Fruit fly (Drosophila melanogaster) whole organism, embryonic: ENCODE measurements around the gene CG12560.

Experiments used
- B-H2 ChIP-seq: fragments of 200-800 bp; sonication (Bioruptor generic); optimal IDR thresholded peaks from 2 replicates; lab custom pipeline; 2018; ENCODE audit warnings: missing biosample characterization, mild to moderate bottlenecking, missing genetic modification characterization
- CG10565 ChIP-seq: fragments of 200-800 bp; sonication (Bioruptor generic); optimal IDR thresholded peaks from 3 replicates; lab custom pipeline; 2016; ENCODE audit warnings: missing biosample characterization, mild to moderate bottlenecking, missing genetic modification characterization
- CG11398 ChIP-seq: fragments of 200-800 bp; sonication (Bioruptor generic); optimal IDR thresholded peaks from 2 replicates; lab custom pipeline; 2016; ENCODE audit warnings: missing biosample characterization, missing genetic modification characterization
- CG11696 ChIP-seq: fragments of 200-800 bp; sonication (Bioruptor generic); IDR thresholded peaks from 2 replicates; pipeline ENCODE4 v1.3.6; 2022; ENCODE audit warnings: missing biosample characterization, missing genetic modification characterization
- CG12659 ChIP-seq: fragments of 200-800 bp; sonication (Bioruptor generic); optimal IDR thresholded peaks from 3 replicates; lab custom pipeline; 2017; ENCODE audit warnings: mild to moderate bottlenecking, missing biosample characterization, missing genetic modification reagents, missing genetic modification characterization
- CG13624 ChIP-seq: fragments of 200-800 bp; sonication (Bioruptor generic); optimal IDR thresholded peaks from 2 replicates; lab custom pipeline; 2016; ENCODE audit warnings: missing biosample characterization, missing genetic modification characterization
- CG15269 ChIP-seq: fragments of 200-800 bp; sonication (Bioruptor generic); optimal IDR thresholded peaks from 2 replicates; lab custom pipeline; 2018; ENCODE audit warnings: missing biosample characterization, mild to moderate bottlenecking, missing genetic modification characterization, moderate library complexity
- CG15479 ChIP-seq: fragments of 200-800 bp; sonication (Bioruptor generic); optimal IDR thresholded peaks from 3 replicates; lab custom pipeline; 2019; ENCODE audit warnings: missing biosample characterization, mild to moderate bottlenecking, missing genetic modification characterization, moderate library complexity
- CG16863 ChIP-seq: fragments of 200-800 bp; sonication (Bioruptor generic); optimal IDR thresholded peaks from 3 replicates; lab custom pipeline; 2016; ENCODE audit warnings: missing biosample characterization, missing genetic modification characterization
- CG17568 ChIP-seq: fragments of 200-800 bp; sonication (Bioruptor generic); optimal IDR thresholded peaks from 2 replicates; lab custom pipeline; 2018; ENCODE audit warnings: missing biosample characterization, mild to moderate bottlenecking, missing genetic modification characterization, moderate library complexity
- CG18011 ChIP-seq: fragments of 200-800 bp; sonication (Bioruptor generic); optimal IDR thresholded peaks from 2 replicates; lab custom pipeline; 2017; ENCODE audit warnings: missing biosample characterization, missing genetic modification characterization, mild to moderate bottlenecking, moderate library complexity, missing genotype
- CG18764 ChIP-seq: fragments of 200-800 bp; sonication (Bioruptor generic); optimal IDR thresholded peaks from 3 replicates; lab custom pipeline; 2016; ENCODE audit warnings: missing biosample characterization, missing genetic modification characterization
- CG30020 ChIP-seq: fragments of 200-800 bp; optimal IDR thresholded peaks from 2 replicates; lab custom pipeline; 2019; ENCODE audit warnings: missing biosample characterization, mild to moderate bottlenecking, missing genetic modification characterization, moderate library complexity
- CG34224 ChIP-seq: fragments of 200-800 bp; sonication (Bioruptor generic); IDR thresholded peaks from 3 replicates; pipeline ENCODE4 v1.3.6; 2022; ENCODE audit warnings: missing biosample characterization, missing genetic modification characterization; ENCODE audit not compliant: partially characterized antibody
- CG34422 ChIP-seq: fragments of 200-800 bp; sonication (Bioruptor generic); IDR thresholded peaks from 3 replicates; pipeline ENCODE4 v1.3.6; 2022; ENCODE audit warnings: missing biosample characterization, missing genetic modification characterization
- CG4854 ChIP-seq: fragments of 200-800 bp; sonication (Bioruptor generic); optimal IDR thresholded peaks from 2 replicates; lab custom pipeline; 2016; ENCODE audit warnings: missing biosample characterization, missing genetic modification characterization, inconsistent platforms
- CG9609 ChIP-seq: fragments of 200-800 bp; sonication (Bioruptor generic); optimal IDR thresholded peaks from 3 replicates; lab custom pipeline; 2016; ENCODE audit warnings: missing biosample characterization, missing genetic modification characterization
- CoRest ChIP-seq: fragments of 200-800 bp; sonication (Bioruptor generic); optimal IDR thresholded peaks from 3 replicates; lab custom pipeline; 2018; ENCODE audit warnings: missing biosample characterization, mild to moderate bottlenecking, missing genetic modification characterization, moderate library complexity
- D ChIP-seq, 2 experiments: fragments of 200-800 bp in 1 of 2; fragments of >200 bp in 1 of 2; sonication (Bioruptor generic) in 1 of 2; optimal IDR thresholded peaks; 2 replicates in 1 of 2; 3 replicates in 1 of 2; lab custom pipeline; 2017; ENCODE audit warnings: mild to moderate bottlenecking in 1 of 2, missing biosample characterization in 1 of 2, missing genetic modification characterization in 1 of 2, missing genetic modification reagents in 1 of 2
- Dip3 ChIP-seq: fragments of 200-800 bp; sonication (Bioruptor generic); optimal IDR thresholded peaks from 3 replicates; lab custom pipeline; 2016; ENCODE audit warnings: missing biosample characterization, missing genetic modification characterization
- Dp ChIP-seq: fragments of 200-800 bp; sonication (Bioruptor generic); optimal IDR thresholded peaks from 2 replicates; lab custom pipeline; 2018; ENCODE audit warnings: missing biosample characterization, mild to moderate bottlenecking, missing genetic modification characterization, moderate library complexity
- E2f2 ChIP-seq: fragments of 200-800 bp; sonication (Bioruptor generic); IDR thresholded peaks from 2 replicates; pipeline ENCODE4 v1.3.6; 2022; ENCODE audit warnings: missing biosample characterization, missing genetic modification characterization
- Elba2 ChIP-seq: fragments of 200-800 bp; sonication (Bioruptor generic); optimal IDR thresholded peaks from 3 replicates; lab custom pipeline; 2016; ENCODE audit warnings: missing biosample characterization, missing genetic modification characterization
- MTF-1 ChIP-seq: fragments of 200-800 bp; sonication (Bioruptor generic); optimal IDR thresholded peaks from 2 replicates; lab custom pipeline; 2018; ENCODE audit warnings: missing biosample characterization, mild to moderate bottlenecking, missing genetic modification characterization, borderline replicate concordance
- Pdp1 ChIP-seq, 2 experiments: fragments of 200-800 bp; sonication (Bioruptor generic); optimal IDR thresholded peaks; 3 replicates each; lab custom pipeline; 2016; ENCODE audit warnings: missing biosample characterization in 2 of 2, missing genetic modification characterization in 2 of 2, mild to moderate bottlenecking in 1 of 2, moderate library complexity in 1 of 2
- Scr ChIP-seq: fragments of 200-800 bp; sonication (Bioruptor generic); IDR thresholded peaks from 2 replicates; pipeline ENCODE4 v1.3.6; 2022; ENCODE audit warnings: missing biosample characterization, missing genetic modification characterization; ENCODE audit not compliant: partially characterized antibody
- Xbp1 ChIP-seq: fragments of 200-800 bp; sonication (Bioruptor generic); optimal IDR thresholded peaks from 3 replicates; lab custom pipeline; 2016; ENCODE audit warnings: missing biosample characterization, mild to moderate bottlenecking, missing genetic modification characterization
- abd-A ChIP-seq: fragments of 200-800 bp; sonication (Bioruptor generic); optimal IDR thresholded peaks from 3 replicates; lab custom pipeline; 2019; ENCODE audit warnings: missing biosample characterization, mild to moderate bottlenecking, missing genetic modification characterization, moderate library complexity
- ac ChIP-seq: fragments of 200-800 bp; sonication (Bioruptor generic); optimal IDR thresholded peaks from 3 replicates; lab custom pipeline; 2017; ENCODE audit warnings: missing biosample characterization, mild to moderate bottlenecking, missing genetic modification characterization
- amos ChIP-seq: fragments of 200-800 bp; sonication (Bioruptor generic); IDR thresholded peaks from 2 replicates; pipeline ENCODE4 v1.3.6; 2022; ENCODE audit warnings: missing biosample characterization, missing genetic modification characterization; ENCODE audit not compliant: partially characterized antibody
- chm ChIP-seq: fragments of 200-800 bp; sonication (Bioruptor generic); IDR thresholded peaks from 2 replicates; pipeline ENCODE4 v1.3.6; 2022; ENCODE audit warnings: missing biosample characterization, missing genetic modification characterization
- crc ChIP-seq: fragments of 200-800 bp; sonication (Bioruptor generic); optimal IDR thresholded peaks from 2 replicates; lab custom pipeline; 2016; ENCODE audit warnings: missing biosample characterization, missing genetic modification characterization
- crol ChIP-seq: fragments of 200-800 bp; sonication (Bioruptor generic); IDR thresholded peaks from 2 replicates; pipeline ENCODE4 v1.3.6; 2022; ENCODE audit warnings: missing biosample characterization, missing genetic modification characterization
- en ChIP-seq: fragments of 200-800 bp; sonication (Bioruptor generic); optimal IDR thresholded peaks from 2 replicates; lab custom pipeline; 2016; ENCODE audit warnings: missing biosample characterization, missing genetic modification characterization
- eyg ChIP-seq: fragments of 200-800 bp; sonication (Bioruptor generic); optimal IDR thresholded peaks from 3 replicates; lab custom pipeline; 2016; ENCODE audit warnings: missing biosample characterization, missing genetic modification characterization
- her ChIP-seq: fragments of 200-800 bp; sonication (Bioruptor generic); optimal IDR thresholded peaks from 2 replicates; lab custom pipeline; 2016; ENCODE audit warnings: missing biosample characterization, missing genetic modification characterization
- jumu ChIP-seq: fragments of 200-800 bp; sonication (Bioruptor generic); optimal IDR thresholded peaks from 3 replicates; lab custom pipeline; 2016; ENCODE audit warnings: missing biosample characterization, missing genetic modification characterization
- kay ChIP-seq: fragments of 200-800 bp; sonication (Bioruptor generic); optimal IDR thresholded peaks from 2 replicates; lab custom pipeline; 2016; ENCODE audit warnings: missing biosample characterization, missing genetic modification characterization
- knrl ChIP-seq: fragments of 200-800 bp; sonication (Bioruptor generic); IDR thresholded peaks from 3 replicates; pipeline ENCODE4 v1.3.6; 2022; ENCODE audit warnings: missing biosample characterization, missing genetic modification characterization; ENCODE audit not compliant: partially characterized antibody
- nerfin-1 ChIP-seq: fragments of 200-800 bp; sonication (Bioruptor generic); optimal IDR thresholded peaks from 3 replicates; lab custom pipeline; 2019; ENCODE audit warnings: missing biosample characterization, mild to moderate bottlenecking, missing genetic modification characterization, moderate library complexity
- nerfin-2 ChIP-seq: fragments of 200-800 bp; sonication (Bioruptor generic); IDR thresholded peaks from 2 replicates; pipeline ENCODE4 v1.3.6; 2022; ENCODE audit warnings: missing biosample characterization, missing genetic modification characterization; ENCODE audit not compliant: partially characterized antibody
- nom ChIP-seq: fragments of 200-800 bp; sonication (Bioruptor generic); optimal IDR thresholded peaks from 2 replicates; lab custom pipeline; 2017; ENCODE audit warnings: missing biosample characterization, missing genetic modification characterization, mild to moderate bottlenecking, moderate library complexity, missing genetic modification reagents
- pzg ChIP-seq: fragments of 200-800 bp; sonication (Bioruptor generic); optimal IDR thresholded peaks from 3 replicates; lab custom pipeline; 2018; ENCODE audit warnings: missing biosample characterization, mild to moderate bottlenecking, missing genetic modification characterization, moderate library complexity
- row ChIP-seq: fragments of 200-800 bp; sonication (Bioruptor generic); IDR thresholded peaks from 3 replicates; pipeline ENCODE4 v1.3.6; 2022; ENCODE audit warnings: missing biosample characterization, missing genetic modification characterization
- sd ChIP-seq: fragments of 200-800 bp; sonication (Bioruptor generic); optimal IDR thresholded peaks from 3 replicates; lab custom pipeline; 2018; ENCODE audit warnings: missing biosample characterization, mild to moderate bottlenecking, missing genetic modification characterization, moderate library complexity
- sens ChIP-seq: fragments of 200-800 bp; sonication (Bioruptor generic); peaks from one replicate; lab custom pipeline; 2016; ENCODE audit warnings: missing biosample characterization, missing genetic modification characterization
- so ChIP-seq: fragments of 200-800 bp; sonication (Bioruptor generic); IDR thresholded peaks from 3 replicates; pipeline ENCODE4 v1.3.6; 2022; ENCODE audit warnings: missing biosample characterization, missing genetic modification characterization
- trem ChIP-seq: fragments of 200-800 bp; optimal IDR thresholded peaks from 3 replicates; lab custom pipeline; 2019; ENCODE audit warnings: missing biosample characterization, mild to moderate bottlenecking, missing genetic modification characterization, moderate library complexity

The CG12560 gene

dm6 chr2L:8029160-8029852 is 20.0 kb upstream of the CG12560 start, which contains the start of gene baf (continued):
- no peak for TF ChIP-seq CG18011 (GFP tag; lab: Kevin White, UChicago)
- TF ChIP-seq CG9609 (GFP tag; lab: Kevin White, UChicago), result no peak
- no peak for TF ChIP-seq chm
- TF ChIP-seq nom (GFP tag; lab: Kevin White, UChicago), result peak; percentile 59
- peak; percentile 37; the same call in 1 of the 2 replicates for TF ChIP-seq nerfin-2 (GFP tag; lab: Robert Waterston, UW)
- no peak for TF ChIP-seq CG15269 (tag; lab: Kevin White, UChicago)
- TF ChIP-seq amos (GFP tag; lab: Robert Waterston, UW), result peak; percentile 60; the same call in 1 of the 2 replicates
- no peak for TF ChIP-seq CG10565 (GFP tag; lab: Kevin White, UChicago)
- no peak for TF ChIP-seq CG11696 (GFP tag; lab: Robert Waterston, UW)
- no peak for TF ChIP-seq jumu (GFP tag; lab: Kevin White, UChicago)
- TF ChIP-seq MTF-1 (GFP tag; lab: Kevin White, UChicago), result no peak
- peak; percentile 42 for TF ChIP-seq D (optimal IDR thresholded peaks at IDR 0.05; lab: Kevin White, UChicago)
- no peak for TF ChIP-seq D (GFP tag; optimal IDR thresholded peaks at IDR 0.05; lab: Kevin White, UChicago)
- TF ChIP-seq CG12659, result peak; percentile 30
- TF ChIP-seq en (GFP tag; lab: Kevin White, UChicago), result no peak
- no peak for TF ChIP-seq Elba2 (GFP tag; lab: Kevin White, UChicago)
- no peak for TF ChIP-seq ac (GFP tag; lab: Kevin White, UChicago)
- 0 out of 3 replicates have a peak, but pooled peaks have one; percentile 14 for TF ChIP-seq row (GFP tag; lab: Robert Waterston, UW)
- no peak for TF ChIP-seq crc (GFP tag; lab: Kevin White, UChicago)
- peak; percentile 84 for TF ChIP-seq kay (GFP tag; lab: Kevin White, UChicago)
- no peak for TF ChIP-seq CG11398 (GFP tag; lab: Kevin White, UChicago)
- peak in 1 of 2 experiments; percentile 78 for TF ChIP-seq Pdp1 (GFP tag; optimal IDR thresholded peaks at IDR 0.05; lab: Kevin White, UChicago)
- TF ChIP-seq Dip3, result no peak
- no peak for TF ChIP-seq CG4854 (GFP tag; lab: Kevin White, UChicago)
- peak; percentile 62 for TF ChIP-seq Dp (GFP tag; lab: Kevin White, UChicago)
- TF ChIP-seq knrl, result peak; percentile 54; the same call in 2 of the 3 replicates
- TF ChIP-seq B-H2, result no peak
- TF ChIP-seq CG18764, result no peak
- peak; percentile 89 for TF ChIP-seq Xbp1 (GFP tag; lab: Kevin White, UChicago)
- peak; percentile 47 for TF ChIP-seq trem (tag; lab: Kevin White, UChicago)
- TF ChIP-seq E2f2, result peak; percentile 68
- no peak for TF ChIP-seq CG16863 (GFP tag; lab: Kevin White, UChicago)
- TF ChIP-seq crol (GFP tag; lab: Robert Waterston, UW), result no peak
- peak; percentile 10 for TF ChIP-seq eyg (GFP tag; lab: Kevin White, UChicago)
- TF ChIP-seq CG34224, result peak; percentile 22; the same call in 2 of the 3 replicates
- TF ChIP-seq sd (tag; lab: Kevin White, UChicago), result peak; percentile 81
- no peak for TF ChIP-seq CG13624 (GFP tag; lab: Kevin White, UChicago)
- peak; percentile 92 for TF ChIP-seq nerfin-1 (tag; lab: Kevin White, UChicago)
- TF ChIP-seq CoRest (tag; lab: Kevin White, UChicago), result peak; percentile 9
- peak; percentile 47; the same call in 1 of the 3 replicates for TF ChIP-seq CG34422 (GFP tag; lab: Robert Waterston, UW)
- TF ChIP-seq pzg (GFP tag; lab: Kevin White, UChicago), result peak; percentile 61
- no peak for TF ChIP-seq CG17568 (GFP tag; lab: Kevin White, UChicago)
- peak; percentile 94 for TF ChIP-seq her
- peak; percentile 25 for TF ChIP-seq sens (GFP tag; lab: Kevin White, UChicago)
- TF ChIP-seq abd-A (tag; lab: Kevin White, UChicago), result no peak
- TF ChIP-seq CG30020 (tag; lab: Kevin White, UChicago), result peak; percentile 1
- peak; percentile 47 for TF ChIP-seq CG15479 (GFP tag; lab: Kevin White, UChicago)
- peak; percentile 63; the same call in 1 of the 3 replicates for TF ChIP-seq so (GFP tag; lab: Robert Waterston, UW)
- TF ChIP-seq Scr (GFP tag; lab: Robert Waterston, UW), result 0 out of 2 replicates have a peak, but pooled peaks have one; percentile 11
